Fruit fly (Drosophila melanogaster): ENCODE data around the gene CG4069.
A peak's percentile ranks its signal among the peaks of the same experiment; 100 is the strongest.

CG4069 gene

dm6 chr3L:12490418-12491035, 46.6 kb downstream of the CG4069 start, which contains the start of gene CG10660 (continued):
- TF ChIP-seq TFAM (GFP tag; optimal IDR thresholded peaks at IDR 0.05) (no peak), Dad (GFP tag; optimal IDR thresholded peaks at IDR 0.05) (peak; percentile 47), Vsx1 (GFP tag; optimal IDR thresholded peaks at IDR 0.05) (peak; percentile 77), Rfx (GFP tag; IDR thresholded peaks at IDR 0.05) (peak; percentile 86), ERR (GFP tag; optimal IDR thresholded peaks at IDR 0.05) (peak; percentile 10), CG1792 (GFP tag; optimal IDR thresholded peaks at IDR 0.05) (peak; percentile 40), cas (GFP tag; IDR thresholded peaks at IDR 0.05) (peak; percentile 51; the same call in 1 of the 2 replicates), CG30431 (GFP tag; optimal IDR thresholded peaks at IDR 0.05) (peak; percentile 73), CG6272 (GFP tag; IDR thresholded peaks at IDR 0.05) (no peak), CG2889 (GFP tag; IDR thresholded peaks at IDR 0.05) (peak; percentile 83), Fer1 (GFP tag; optimal IDR thresholded peaks at IDR 0.05) (peak; percentile 83), mirr (GFP tag; optimal IDR thresholded peaks at IDR 0.05) (peak; percentile 13), bbx (GFP tag; IDR thresholded peaks at IDR 0.05; ENCODE audit: partially characterized antibody) (no peak), dati (GFP tag; IDR thresholded peaks at IDR 0.05) (peak; percentile 50; the same call in 1 of the 2 replicates), CG4360 (GFP tag; IDR thresholded peaks at IDR 0.05) (0 out of 2 replicates have a peak, but pooled peaks have one; percentile 42), CG8765 (GFP tag; IDR thresholded peaks at IDR 0.05) (peak; percentile 42; the same call in 1 of the 2 replicates), klu (GFP tag; IDR thresholded peaks at IDR 0.05) (peak; percentile 23; the same call in 1 of the 2 replicates), CG7745 (tag; optimal IDR thresholded peaks at IDR 0.05) (peak; percentile 12), Fer3 (tag; optimal IDR thresholded peaks at IDR 0.05) (peak; percentile 81), bsh (GFP tag; optimal IDR thresholded peaks at IDR 0.05) (peak; percentile 92 to 96), CG14050 (GFP tag; IDR thresholded peaks at IDR 0.05) (peak; percentile 84), gro (GFP tag; optimal IDR thresholded peaks at IDR 0.05) (no peak), corto (GFP tag; optimal IDR thresholded peaks at IDR 0.05) (peak; percentile 83), CG3847 (GFP tag; IDR thresholded peaks at IDR 0.05) (peak; percentile 72), pfk (GFP tag; optimal IDR thresholded peaks at IDR 0.05) (no peak), CG14667 (GFP tag; IDR thresholded peaks at IDR 0.05) (0 out of 2 replicates have a peak, but pooled peaks have one; percentile 29), CG10321 (GFP tag; IDR thresholded peaks at IDR 0.05) (peak; percentile 69; the same call in 1 of the 2 replicates), mam (GFP tag; optimal IDR thresholded peaks at IDR 0.05) (peak; percentile 72), CG9437 (GFP tag; optimal IDR thresholded peaks at IDR 0.05) (peak; percentile 77), PHDP (tag; optimal IDR thresholded peaks at IDR 0.05) (peak; percentile 94), Sin3A (optimal IDR thresholded peaks at IDR 0.05) (no peak), CG5953 (GFP tag; IDR thresholded peaks at IDR 0.05) (peak; percentile 78), ap (GFP tag; IDR thresholded peaks at IDR 0.05) (peak; percentile 81), H2.0 (GFP tag; IDR thresholded peaks at IDR 0.05) (peak; percentile 82), zf30C (GFP tag; optimal IDR thresholded peaks at IDR 0.05) (no peak), CG10366 (GFP tag; IDR thresholded peaks at IDR 0.05) (peak; percentile 88), ttk (GFP tag; IDR thresholded peaks at IDR 0.05) (peak; percentile 80), D19A (tag; optimal IDR thresholded peaks at IDR 0.05) (peak; percentile 87), CG33213 (GFP tag; optimal IDR thresholded peaks at IDR 0.05) (peak; percentile 53), CG2875 (GFP tag; optimal IDR thresholded peaks at IDR 0.05) (peak; percentile 87), CG17568 (GFP tag; optimal IDR thresholded peaks at IDR 0.05) (peak; percentile 82), al (GFP tag; IDR thresholded peaks at IDR 0.05) (peak; percentile 37; the same call in 1 of the 2 replicates), nom (GFP tag; optimal IDR thresholded peaks at IDR 0.05) (peak; percentile 41), en (GFP tag; optimal IDR thresholded peaks at IDR 0.05) (no peak), bcd (GFP tag; optimal IDR thresholded peaks at IDR 0.05) (peak; percentile 89), cwo (GFP tag; optimal IDR thresholded peaks at IDR 0.05) (peak; percentile 75), nerfin-1 (tag; optimal IDR thresholded peaks at IDR 0.05) (peak; percentile 70), NFAT (GFP tag; IDR thresholded peaks at IDR 0.05) (peak; percentile 68), Dfd (GFP tag; optimal IDR thresholded peaks at IDR 0.05) (no peak), slbo (GFP tag; IDR thresholded peaks at IDR 0.05) (peak; percentile 85)
